Worm (Caenorhabditis elegans) whole organism, young adult: ENCODE data around the gene sulp-5.

Source experiments
- ama-1 ChIP-seq, 3 experiments: fragments of 150-350 bp in 1 of 3; sonication (generic microtip) in 2 of 3; optimal IDR thresholded peaks; 2 replicates each; lab custom pipeline; 2014 to 2018; ENCODE audit warnings: missing biosample characterization in 2 of 3, missing genetic modification characterization in 2 of 3, missing genetic modification reagents in 2 of 3
- attf-3 ChIP-seq: fragments of 200-800 bp; sonication (Bioruptor generic); conservative IDR thresholded peaks from 2 replicates; pipeline ENCODE4 v1.3.6; 2022; ENCODE audit warnings: missing genetic modification reagents, missing genetic modification characterization, missing compliant biosample characterization
- ceh-58 ChIP-seq: fragments of 200-800 bp; sonication (Bioruptor generic); IDR thresholded peaks from 2 replicates; pipeline ENCODE4 v1.3.6; 2022; ENCODE audit warnings: missing genetic modification characterization, missing compliant biosample characterization
- dox-1 ChIP-seq: fragments of 200-800 bp; sonication (Bioruptor generic); IDR thresholded peaks from 2 replicates; pipeline ENCODE4 v1.3.6; 2022; ENCODE audit warnings: missing genetic modification reagents, missing genetic modification characterization, missing compliant biosample characterization
- hsf-1 ChIP-seq: fragments of 200-800 bp; sonication (Bioruptor generic); IDR thresholded peaks from 2 replicates; pipeline ENCODE4 v1.3.6; 2022; ENCODE audit warnings: missing genetic modification reagents, missing genetic modification characterization, missing compliant biosample characterization
- pha-4 ChIP-seq: fragments of 150-350 bp; sonication (generic microtip); optimal IDR thresholded peaks from 2 replicates; lab custom pipeline; 2014; ENCODE audit warnings: missing biosample characterization, missing genetic modification reagents, missing genetic modification characterization
- unc-62 ChIP-seq: fragments of 150-350 bp; optimal IDR thresholded peaks from 2 replicates; lab custom pipeline; 2014; ENCODE audit warnings: missing biosample characterization, missing genetic modification reagents, missing genetic modification characterization

DNA sequence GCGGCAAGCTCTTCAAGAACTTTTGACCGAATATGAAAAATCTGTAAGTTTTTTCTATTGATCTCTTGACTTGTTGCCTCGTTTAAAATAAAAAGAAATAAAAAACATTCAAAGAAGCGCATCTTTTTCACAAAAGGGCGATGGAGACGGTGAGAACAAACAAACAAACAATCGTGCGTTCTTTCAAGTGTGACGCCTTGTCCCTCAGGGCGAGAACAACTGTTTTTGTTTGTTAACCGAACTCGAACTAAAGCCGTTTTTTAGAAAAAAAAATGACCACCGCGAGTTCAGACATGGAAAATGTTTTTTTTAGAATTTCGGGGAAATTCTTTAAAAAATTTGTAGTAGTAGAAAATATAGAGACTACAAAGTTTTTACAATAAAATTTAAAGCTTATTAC lies 32.9 kb upstream of the sulp-5 start:
- TF ChIP-seq dox-1 (GFP tag; lab: Robert Waterston, UW) (no peak), attf-3 (GFP tag; lab: Robert Waterston, UW) (no peak), hsf-1 (GFP tag; lab: Robert Waterston, UW) (no peak), unc-62 (GFP tag; lab: Kevin White, UChicago) (no peak), ceh-58 (GFP tag; lab: Robert Waterston, UW) (no peak), pha-4 (tag; lab: Kevin White, UChicago) (no peak), ama-1 (optimal IDR thresholded peaks at IDR 0.05; lab: Kevin White, UChicago) (no peak), ama-1 (GFP tag; optimal IDR thresholded peaks at IDR 0.05; lab: Kevin White, UChicago) (no peak)
